Fruit fly (Drosophila melanogaster) whole organism, prepupa: ENCODE data around the gene YL-1.

Experiments used
- Blimp-1 ChIP-seq: fragments of 200-800 bp; sonication (Bioruptor generic); optimal IDR thresholded peaks from 3 replicates; lab custom pipeline; 2017; ENCODE audit warnings: missing biosample characterization, missing genetic modification characterization, mild to moderate bottlenecking, moderate library complexity, missing genetic modification reagents
- CG11762 ChIP-seq: fragments of 200-800 bp; sonication (Bioruptor generic); optimal IDR thresholded peaks from 3 replicates; lab custom pipeline; 2016; ENCODE audit warnings: missing biosample characterization, missing genetic modification characterization; ENCODE audit not compliant: insufficient read depth
- Eip75B ChIP-seq: fragments of 200-800 bp; sonication (Bioruptor generic); optimal IDR thresholded peaks from 3 replicates; lab custom pipeline; 2016; ENCODE audit warnings: missing biosample characterization, missing genetic modification characterization
- dsx ChIP-seq: fragments of 200-800 bp; optimal IDR thresholded peaks from 3 replicates; lab custom pipeline; 2019; ENCODE audit warnings: missing biosample characterization, mild to moderate bottlenecking, missing genetic modification characterization, moderate library complexity; ENCODE audit not compliant: poor library complexity, severe bottlenecking
- spab ChIP-seq: fragments of 200-800 bp; sonication (Bioruptor generic); optimal IDR thresholded peaks from 2 replicates; lab custom pipeline; 2017; ENCODE audit warnings: missing biosample characterization, mild to moderate bottlenecking, missing genetic modification characterization, missing genetic modification reagents
- svp ChIP-seq: fragments of 200-800 bp; sonication (Bioruptor generic); peaks from one replicate; lab custom pipeline; 2016; ENCODE audit warnings: missing biosample characterization, missing genetic modification characterization

dm6 chr2L:11016695-11017094 is 46.5 kb downstream of the YL-1 start, which contains the start of gene CG14913:
- TF ChIP-seq dsx (GFP tag; lab: Kevin White, UChicago) (no peak), CG11762 (no peak), Blimp-1 (GFP tag; lab: Kevin White, UChicago) (no peak), svp (GFP tag; lab: Kevin White, UChicago) (no peak), spab (no peak), Eip75B (no peak)
